Worm (Caenorhabditis elegans): ENCODE data around the gene F01G10.10.

DNA sequence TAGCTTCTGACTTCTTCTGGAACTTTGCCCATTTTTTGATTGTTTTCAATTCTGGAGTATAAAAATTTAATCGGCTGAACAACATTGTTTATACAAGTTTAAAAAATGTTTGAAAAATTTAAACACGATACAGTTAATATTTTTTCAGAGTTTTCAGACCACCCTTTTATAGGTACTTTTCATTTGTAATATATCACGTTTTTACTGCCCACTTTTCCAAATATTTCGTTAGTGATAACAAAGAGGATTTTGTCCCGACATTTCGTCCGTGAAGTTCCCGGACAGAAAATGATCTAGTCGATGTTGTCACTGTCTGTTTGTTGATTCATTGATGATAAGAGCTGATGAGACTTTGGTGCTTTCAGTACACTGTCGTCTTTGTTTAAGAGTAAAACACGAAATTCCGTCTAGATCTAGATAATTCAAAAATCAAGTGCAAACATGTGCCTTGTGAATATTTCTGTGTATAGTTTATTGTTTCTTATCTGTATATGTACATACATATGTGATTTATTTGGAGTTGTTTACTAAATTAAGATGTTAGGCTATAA, 10.6 kb upstream of the F01G10.10 start, which contains the start of gene ech-9:
- no peak for TF ChIP-seq nfya-1 (tag; optimal IDR thresholded peaks at IDR 0.05)
- no peak for TF ChIP-seq rnt-1 (tag; optimal IDR thresholded peaks at IDR 0.05)
- no peak for TF ChIP-seq eyg-1 (tag; optimal IDR thresholded peaks at IDR 0.05)

Measured in whole organism, late embryonic.